Fruit fly (Drosophila melanogaster): ENCODE data around the gene Axud1.

Gene Axud1

dm6 chr2L:2399897-2400296 is 34.8 kb downstream of the Axud1 start, which contains the start of gene VGlut:
VGlut (plus strand) TSS chr2L:2400295.
- no peak for TF ChIP-seq usp (GFP tag; optimal IDR thresholded peaks at IDR 0.05)

dm6 chr2L:2402194-2402593 is 37.0 kb downstream of the Axud1 start:
- TF ChIP-seq usp (GFP tag; optimal IDR thresholded peaks at IDR 0.05) (no peak), pan (optimal IDR thresholded peaks at IDR 0.05) (no peak), psq (optimal IDR thresholded peaks at IDR 0.05) (no peak), Dll (optimal IDR thresholded peaks at IDR 0.05) (no peak), CG8478 (optimal IDR thresholded peaks at IDR 0.05) (no peak), EcR (GFP tag; optimal IDR thresholded peaks at IDR 0.05) (no peak)

dm6 chr2L:2404631-2405030 is 39.5 kb downstream of the Axud1 start:
- no peak for TF ChIP-seq EcR (GFP tag; optimal IDR thresholded peaks at IDR 0.05)

dm6 chr2L:2413093-2413492 is 47.9 kb downstream of the Axud1 start:
- TF ChIP-seq usp (GFP tag; optimal IDR thresholded peaks at IDR 0.05) (no peak), Dll (optimal IDR thresholded peaks at IDR 0.05) (no peak), EcR (GFP tag; optimal IDR thresholded peaks at IDR 0.05) (no peak), pan (optimal IDR thresholded peaks at IDR 0.05) (no peak), psq (optimal IDR thresholded peaks at IDR 0.05) (no peak), CG8478 (optimal IDR thresholded peaks at IDR 0.05) (no peak)

dm6 chr2L:2415109-2415508 is 50.0 kb downstream of the Axud1 start, which contains the start of gene CG18641:
CG18641 (minus strand) TSS chr2L:2415322.
- no peak for TF ChIP-seq pan (optimal IDR thresholded peaks at IDR 0.05)
- no peak for TF ChIP-seq psq (optimal IDR thresholded peaks at IDR 0.05)
- no peak for TF ChIP-seq Dll (optimal IDR thresholded peaks at IDR 0.05)
- TF ChIP-seq usp (GFP tag; optimal IDR thresholded peaks at IDR 0.05), result no peak
- TF ChIP-seq CG8478 (optimal IDR thresholded peaks at IDR 0.05), result no peak
- no peak for TF ChIP-seq EcR (GFP tag; optimal IDR thresholded peaks at IDR 0.05)

dm6 chr2L:2416620-2417019 is 51.5 kb downstream of the Axud1 start, which contains the start of gene CG31948:
CG31948 (minus strand) TSS chr2L:2416720.
- TF ChIP-seq CG8478 (optimal IDR thresholded peaks at IDR 0.05), result no peak
- TF ChIP-seq EcR (GFP tag; optimal IDR thresholded peaks at IDR 0.05), result no peak
- no peak for TF ChIP-seq Dll (optimal IDR thresholded peaks at IDR 0.05)
- TF ChIP-seq psq (optimal IDR thresholded peaks at IDR 0.05), result no peak
- TF ChIP-seq pan (optimal IDR thresholded peaks at IDR 0.05), result no peak

DNA sequence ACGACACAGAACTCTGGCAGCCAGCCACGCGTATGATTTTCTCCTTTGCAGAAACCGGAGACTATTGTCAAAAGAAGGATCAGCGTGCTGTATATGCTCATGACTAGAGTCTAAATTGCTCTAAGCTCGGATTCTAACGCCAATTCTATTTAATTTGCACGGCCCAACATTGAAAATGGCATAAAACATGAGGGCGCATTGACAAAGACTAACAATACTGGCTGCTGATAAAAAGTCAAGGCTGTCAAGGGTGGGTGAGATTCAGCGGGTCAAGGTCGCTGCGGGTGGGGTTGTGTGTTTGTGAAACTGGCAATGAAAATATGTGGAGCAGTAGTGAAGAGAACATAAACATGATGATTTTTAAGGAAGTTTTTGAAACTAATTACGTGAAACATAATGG is 52.7 kb downstream of the Axud1 start, which contains the start of gene CG34448:
CG34448 (minus strand) TSS at position 101 of the 400 bp plus-strand sequence.
- TF ChIP-seq CG8478 (optimal IDR thresholded peaks at IDR 0.05), result no peak
- no peak for TF ChIP-seq Dll (optimal IDR thresholded peaks at IDR 0.05)
- no peak for TF ChIP-seq psq (optimal IDR thresholded peaks at IDR 0.05)
- TF ChIP-seq EcR (GFP tag; optimal IDR thresholded peaks at IDR 0.05), result no peak
- no peak for TF ChIP-seq pan (optimal IDR thresholded peaks at IDR 0.05)
- no peak for TF ChIP-seq usp (GFP tag; optimal IDR thresholded peaks at IDR 0.05)

Measured in whole organism.